Worm (Caenorhabditis elegans) whole organism, midembryonic: ENCODE data around the gene C01G12.3.

Experiments
- T22C8.4 ChIP-seq: fragments of 200-800 bp; sonication (Bioruptor generic); IDR thresholded peaks from 2 replicates; pipeline ENCODE4 v1.3.6; 2022; ENCODE audit warnings: missing genetic modification characterization, missing compliant biosample characterization
- cog-1 ChIP-seq: sonication (generic microtip); optimal IDR thresholded peaks from 2 replicates; lab custom pipeline; 2016; ENCODE audit warnings: missing genetic modification characterization, missing compliant biosample characterization
- flt-1 ChIP-seq: fragments of 200-800 bp; sonication (Bioruptor generic); IDR thresholded peaks from 2 replicates; pipeline ENCODE4 v1.3.6; 2022; ENCODE audit warnings: missing genetic modification characterization, missing compliant biosample characterization
- klf-2 ChIP-seq: fragments of 200-800 bp; sonication (Bioruptor generic); conservative IDR thresholded peaks from 2 replicates; pipeline ENCODE4 v1.3.6; 2022; ENCODE audit warnings: missing genetic modification reagents, missing genetic modification characterization, missing compliant biosample characterization
- med-1 ChIP-seq: sonication (generic microtip); optimal IDR thresholded peaks from 2 replicates; lab custom pipeline; 2017; ENCODE audit warnings: missing genetic modification characterization, mild to moderate bottlenecking, missing compliant biosample characterization, antibody characterized with exemption, missing genetic modification reagents; ENCODE audit not compliant: insufficient read depth
- ref-1 ChIP-seq: fragments of 200-800 bp; sonication (Bioruptor generic); conservative IDR thresholded peaks from 2 replicates; pipeline ENCODE4 v1.3.6; 2022; ENCODE audit warnings: missing genetic modification reagents, missing genetic modification characterization, missing compliant biosample characterization
- tab-1 ChIP-seq: fragments of 200-800 bp; sonication (Bioruptor generic); IDR thresholded peaks from 2 replicates; pipeline ENCODE4 v1.3.6; 2022; ENCODE audit warnings: missing genetic modification characterization, missing compliant biosample characterization
- ztf-23 ChIP-seq: fragments of 200-800 bp; sonication (Bioruptor generic); IDR thresholded peaks from 2 replicates; pipeline ENCODE4 v1.3.6; 2022; ENCODE audit warnings: missing genetic modification reagents, missing genetic modification characterization, missing compliant biosample characterization
- ztf-29 ChIP-seq: fragments of 200-800 bp; sonication (Bioruptor generic); IDR thresholded peaks from 2 replicates; pipeline ENCODE4 v1.3.6; 2022; ENCODE audit warnings: missing genetic modification reagents, missing genetic modification characterization, missing compliant biosample characterization

The C01G12.3 gene

ce11 chrII:14569322-14569721 is 12.8 kb downstream of the C01G12.3 start:
- TF ChIP-seq T22C8.4 (GFP tag; lab: Robert Waterston, UW), result no peak
- TF ChIP-seq ztf-29 (GFP tag; lab: Robert Waterston, UW), result no peak
- TF ChIP-seq cog-1, result no peak
- no peak for TF ChIP-seq tab-1
- no peak for TF ChIP-seq ztf-23 (GFP tag; lab: Robert Waterston, UW)
- TF ChIP-seq ref-1 (GFP tag; lab: Robert Waterston, UW), result no peak
- no peak for TF ChIP-seq flt-1 (GFP tag; lab: Robert Waterston, UW)
- TF ChIP-seq klf-2 (GFP tag; lab: Robert Waterston, UW), result no peak
- TF ChIP-seq med-1 (GFP tag; lab: Kevin White, UChicago), result no peak

- TF ChIP-seq ztf-23 (GFP tag; lab: Robert Waterston, UW) (0 out of 2 replicates have a peak, but pooled peaks have one; percentile 41), ztf-29 (GFP tag; lab: Robert Waterston, UW) (no peak), flt-1 (GFP tag; lab: Robert Waterston, UW) (no peak), tab-1 (no peak), T22C8.4 (GFP tag; lab: Robert Waterston, UW) (no peak)
Observed at ce11 chrII:14567811-14568210, 14.3 kb downstream of the C01G12.3 start.

- TF ChIP-seq klf-2 (GFP tag; lab: Robert Waterston, UW) (peak; percentile 79), flt-1 (GFP tag; lab: Robert Waterston, UW) (peak; percentile 91), ztf-23 (GFP tag; lab: Robert Waterston, UW) (peak; percentile 92), ztf-29 (GFP tag; lab: Robert Waterston, UW) (peak; percentile 74), cog-1 (peak; percentile 61)
Observed at ce11 chrII:14561549-14562115, 20.5 kb downstream of the C01G12.3 start, which contains the start of gene mog-4. mog-4 (minus strand) TSS chrII:14561599.

ce11 chrII:14555019-14555418 is 27.1 kb downstream of the C01G12.3 start:
- TF ChIP-seq klf-2 (GFP tag; lab: Robert Waterston, UW), result no peak
- TF ChIP-seq cog-1, result no peak
- no peak for TF ChIP-seq ztf-23 (GFP tag; lab: Robert Waterston, UW)
- no peak for TF ChIP-seq ztf-29 (GFP tag; lab: Robert Waterston, UW)
- TF ChIP-seq T22C8.4 (GFP tag; lab: Robert Waterston, UW), result no peak
- no peak for TF ChIP-seq med-1 (GFP tag; lab: Kevin White, UChicago)
- TF ChIP-seq flt-1 (GFP tag; lab: Robert Waterston, UW), result no peak
- TF ChIP-seq tab-1, result no peak

ce11 chrII:14550613-14551012 is 31.5 kb downstream of the C01G12.3 start, which contains the start of gene nlp-41:
nlp-41 (plus strand) TSS chrII:14550913.
- TF ChIP-seq ztf-29 (GFP tag; lab: Robert Waterston, UW) (no peak), flt-1 (GFP tag; lab: Robert Waterston, UW) (no peak), cog-1 (no peak), med-1 (GFP tag; lab: Kevin White, UChicago) (no peak), ref-1 (GFP tag; lab: Robert Waterston, UW) (no peak), tab-1 (no peak), klf-2 (GFP tag; lab: Robert Waterston, UW) (no peak), ztf-23 (GFP tag; lab: Robert Waterston, UW) (no peak), T22C8.4 (GFP tag; lab: Robert Waterston, UW) (no peak)

- TF ChIP-seq med-1 (GFP tag; lab: Kevin White, UChicago) (no peak), ref-1 (GFP tag; lab: Robert Waterston, UW) (no peak), ztf-23 (GFP tag; lab: Robert Waterston, UW) (no peak), cog-1 (no peak), tab-1 (no peak)
Observed at ce11 chrII:14548691-14549090, 33.4 kb downstream of the C01G12.3 start, which contains the start of gene gcy-29. gcy-29 (minus strand) TSS chrII:14548791.

- TF ChIP-seq ztf-29 (GFP tag; lab: Robert Waterston, UW), result no peak
- TF ChIP-seq klf-2 (GFP tag; lab: Robert Waterston, UW), result no peak
- no peak for TF ChIP-seq med-1 (GFP tag; lab: Kevin White, UChicago)
- TF ChIP-seq tab-1, result no peak
- TF ChIP-seq T22C8.4 (GFP tag; lab: Robert Waterston, UW), result no peak
Observed at ce11 chrII:14540551-14540950, 41.6 kb downstream of the C01G12.3 start.

ce11 chrII:14537728-14538127 is 44.4 kb downstream of the C01G12.3 start, which contains the start of the genes clec-147 and C04H5.7:
clec-147 (minus strand) TSS chrII:14537828.
C04H5.7 (plus strand) TSS chrII:14537946.
- TF ChIP-seq ref-1 (GFP tag; lab: Robert Waterston, UW) (no peak), tab-1 (no peak), med-1 (GFP tag; lab: Kevin White, UChicago) (no peak), klf-2 (GFP tag; lab: Robert Waterston, UW) (no peak), ztf-23 (GFP tag; lab: Robert Waterston, UW) (no peak), ztf-29 (GFP tag; lab: Robert Waterston, UW) (no peak), flt-1 (GFP tag; lab: Robert Waterston, UW) (no peak), T22C8.4 (GFP tag; lab: Robert Waterston, UW) (no peak), cog-1 (no peak)

ce11 chrII:14534000-14534399 is 48.1 kb downstream of the C01G12.3 start, which contains the start of gene C04H5.1:
C04H5.1 (plus strand) TSS chrII:14534300.
- TF ChIP-seq ztf-29 (GFP tag; lab: Robert Waterston, UW) (no peak), flt-1 (GFP tag; lab: Robert Waterston, UW) (no peak), ref-1 (GFP tag; lab: Robert Waterston, UW) (no peak), klf-2 (GFP tag; lab: Robert Waterston, UW) (no peak), tab-1 (no peak), med-1 (GFP tag; lab: Kevin White, UChicago) (no peak), ztf-23 (GFP tag; lab: Robert Waterston, UW) (no peak), T22C8.4 (GFP tag; lab: Robert Waterston, UW) (no peak), cog-1 (no peak)
